Worm (Caenorhabditis elegans) whole organism, early embryonic: ENCODE measurements around the gene Y66D12A.3.

ENCODE experiments used
- B0310.2 ChIP-seq: sonication (generic microtip); optimal IDR thresholded peaks from 2 replicates; lab custom pipeline; 2016; ENCODE audit warnings: mild to moderate bottlenecking, missing genetic modification characterization, missing compliant biosample characterization
- F13C5.2 ChIP-seq: sonication (generic microtip); optimal IDR thresholded peaks from 2 replicates; lab custom pipeline; 2017; ENCODE audit warnings: mild to moderate bottlenecking, missing genetic modification characterization, inconsistent platforms, missing compliant biosample characterization
- aly-1 ChIP-seq: sonication (generic microtip); optimal IDR thresholded peaks from 2 replicates; lab custom pipeline; 2016; ENCODE audit warnings: missing genetic modification characterization, missing compliant biosample characterization
- ama-1 ChIP-seq: fragments of 150-350 bp; optimal IDR thresholded peaks from 2 replicates; lab custom pipeline; 2014
- ceh-13 ChIP-seq: fragments of 200-800 bp; sonication (Bioruptor generic); optimal IDR thresholded peaks from 2 replicates; lab custom pipeline; 2018; ENCODE audit warnings: mild to moderate bottlenecking, missing genetic modification characterization, missing compliant biosample characterization
- ceh-36 ChIP-seq: sonication (generic microtip); optimal IDR thresholded peaks from 2 replicates; lab custom pipeline; 2016; ENCODE audit warnings: missing genetic modification characterization, inconsistent platforms, missing compliant biosample characterization
- ets-7 ChIP-seq: sonication (generic microtip); optimal IDR thresholded peaks from 2 replicates; lab custom pipeline; 2016; ENCODE audit warnings: missing genotype, missing genetic modification characterization, missing compliant biosample characterization
- flt-1 ChIP-seq: fragments of 200-800 bp; sonication (Bioruptor generic); IDR thresholded peaks from 2 replicates; pipeline ENCODE4 v1.3.6; 2022; ENCODE audit warnings: missing genetic modification characterization, missing compliant biosample characterization
- hmbx-1 ChIP-seq: sonication (generic microtip); optimal IDR thresholded peaks from 2 replicates; lab custom pipeline; 2016; ENCODE audit warnings: mild to moderate bottlenecking, missing genetic modification characterization, missing compliant biosample characterization
- hmg-4 ChIP-seq: fragments of 200-800 bp; sonication (Bioruptor generic); optimal IDR thresholded peaks from 2 replicates; lab custom pipeline; 2018; ENCODE audit warnings: mild to moderate bottlenecking, missing genetic modification characterization, missing compliant biosample characterization
- hnd-1 ChIP-seq: sonication (generic microtip); optimal IDR thresholded peaks from 2 replicates; lab custom pipeline; 2016; ENCODE audit warnings: missing genetic modification characterization, missing compliant biosample characterization
- pes-1 ChIP-seq: fragments of 200-800 bp; sonication (Bioruptor generic); IDR thresholded peaks from 2 replicates; pipeline ENCODE4 v1.3.6; 2022; ENCODE audit warnings: missing genetic modification reagents, missing genetic modification characterization, missing compliant biosample characterization
- scrt-1 ChIP-seq: fragments of 200-800 bp; sonication (Bioruptor generic); IDR thresholded peaks from 2 replicates; pipeline ENCODE4 v1.3.6; 2022; ENCODE audit warnings: missing genetic modification characterization, missing compliant biosample characterization
- sea-1 ChIP-seq: fragments of 200-800 bp; sonication (Bioruptor generic); conservative IDR thresholded peaks from 2 replicates; pipeline ENCODE4 v1.3.6; 2022; ENCODE audit warnings: missing genetic modification characterization, missing compliant biosample characterization
- tbx-11 ChIP-seq: fragments of 200-800 bp; sonication (Bioruptor generic); IDR thresholded peaks from 2 replicates; pipeline ENCODE4 v1.3.6; 2022; ENCODE audit warnings: missing genetic modification characterization, missing compliant biosample characterization
- tbx-37 ChIP-seq: fragments of 200-800 bp; sonication (Bioruptor generic); conservative IDR thresholded peaks from 2 replicates; pipeline ENCODE4 v1.3.6; 2022; ENCODE audit warnings: missing genetic modification reagents, missing genetic modification characterization, missing compliant biosample characterization
- tra-4 ChIP-seq: sonication (generic microtip); optimal IDR thresholded peaks from 2 replicates; lab custom pipeline; 2017; ENCODE audit warnings: missing genetic modification characterization, missing compliant biosample characterization

Gene Y66D12A.3

DNA sequence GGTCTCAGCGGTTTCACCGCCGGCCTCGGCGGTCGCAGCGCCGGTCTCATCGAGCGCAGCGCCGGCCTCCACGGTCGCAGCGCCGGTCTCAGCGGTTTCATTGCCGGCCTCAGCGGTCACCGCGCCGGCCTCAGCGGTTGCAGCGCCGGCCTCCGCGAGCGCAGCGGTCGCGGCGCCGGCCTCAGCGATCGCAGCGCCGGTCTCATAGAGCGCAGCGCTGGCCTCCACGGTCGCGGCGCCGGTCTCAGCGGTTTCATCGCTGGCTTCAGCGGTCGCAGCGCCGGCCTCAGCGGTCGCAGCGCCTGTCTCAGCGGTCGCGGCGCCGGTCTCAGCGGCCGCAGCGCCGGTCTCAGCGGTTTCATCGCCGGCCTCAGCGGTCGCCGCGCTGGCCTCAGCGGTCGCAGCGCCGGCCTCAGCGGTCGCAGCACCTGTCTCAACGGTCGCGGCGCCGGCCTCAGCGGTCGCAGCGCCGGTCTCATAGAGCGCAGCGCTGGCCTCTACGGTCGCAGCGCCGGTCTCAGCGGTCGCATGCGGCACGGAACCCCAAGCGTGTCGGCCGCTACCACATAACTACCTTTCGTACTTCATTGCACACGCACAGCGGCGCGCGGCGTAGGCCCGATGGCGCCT lies 22.7 kb downstream of the Y66D12A.3 start:
- TF ChIP-seq ets-7 (no peak), pes-1 (GFP tag; lab: Robert Waterston, UW) (0 out of 2 replicates have a peak, but pooled peaks have one; percentile 44)

DNA sequence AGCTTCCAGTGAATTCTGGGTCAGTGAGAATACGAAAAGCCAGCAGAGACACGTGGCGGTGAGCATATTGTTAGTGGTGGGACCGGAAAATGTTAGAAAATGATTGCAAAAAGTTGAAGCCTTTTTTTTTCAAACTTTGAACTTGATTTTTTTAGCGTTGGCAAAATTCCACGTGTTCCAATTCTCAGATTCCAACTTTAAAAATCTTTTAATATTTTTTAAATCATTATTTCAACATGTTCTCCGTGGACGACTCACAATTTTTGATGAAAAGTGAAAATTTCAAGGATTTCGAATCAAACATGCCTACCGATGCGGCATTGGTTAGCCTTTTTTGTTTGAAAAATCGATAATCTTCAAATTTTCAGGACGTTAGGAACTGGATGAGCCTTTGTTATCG lies 23.4 kb downstream of the Y66D12A.3 start, which contains the start of the genes Y66A7A.9 and Y66A7A.4:
Y66A7A.9 (minus strand) TSS at position 101 of the 400 bp plus-strand sequence.
Y66A7A.4 (plus strand) TSS at position 237 of the 400 bp plus-strand sequence.
- TF ChIP-seq tra-4 (no peak), scrt-1 (no peak), sea-1 (GFP tag; lab: Robert Waterston, UW) (no peak), hmbx-1 (tag; lab: Kevin White, UChicago) (no peak), pes-1 (GFP tag; lab: Robert Waterston, UW) (no peak), B0310.2 (tag; lab: Kevin White, UChicago) (no peak), tbx-11 (no peak), tbx-37 (GFP tag; lab: Robert Waterston, UW) (no peak), ceh-13 (GFP tag; lab: Kevin White, UChicago) (no peak)

DNA sequence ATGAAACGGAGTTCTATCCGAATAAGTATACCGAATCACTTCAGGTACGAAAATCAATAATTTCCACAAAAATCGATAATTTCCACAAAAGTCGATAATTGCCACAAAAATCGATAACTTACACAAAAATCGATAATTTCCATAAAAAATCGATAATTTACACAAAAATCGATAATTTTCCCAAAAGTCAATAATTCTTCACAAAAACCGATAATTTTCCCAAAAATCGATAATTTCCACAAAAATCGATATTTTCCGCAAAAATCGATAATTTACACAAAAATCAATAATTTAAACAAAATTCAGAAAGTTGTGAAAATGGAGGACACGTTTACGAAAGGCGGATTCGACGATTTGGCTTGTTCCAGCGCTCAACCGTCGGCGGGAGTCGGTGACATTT lies 25.9 kb downstream of the Y66D12A.3 start:
- TF ChIP-seq hmg-4 (GFP tag; lab: Kevin White, UChicago) (no peak), scrt-1 (no peak), sea-1 (GFP tag; lab: Robert Waterston, UW) (no peak), ceh-13 (GFP tag; lab: Kevin White, UChicago) (no peak), B0310.2 (tag; lab: Kevin White, UChicago) (no peak), ceh-36 (tag; lab: Kevin White, UChicago) (no peak), aly-1 (tag; lab: Kevin White, UChicago) (no peak), F13C5.2 (tag; lab: Kevin White, UChicago) (no peak), tbx-11 (no peak), flt-1 (GFP tag; lab: Robert Waterston, UW) (no peak), ets-7 (no peak), tra-4 (no peak), hnd-1 (no peak), hmbx-1 (tag; lab: Kevin White, UChicago) (no peak), ama-1 (lab: Kevin White, UChicago) (no peak), pes-1 (GFP tag; lab: Robert Waterston, UW) (no peak), tbx-37 (GFP tag; lab: Robert Waterston, UW) (no peak)

- TF ChIP-seq scrt-1 (no peak), ama-1 (lab: Kevin White, UChicago) (no peak), tbx-11 (no peak), aly-1 (tag; lab: Kevin White, UChicago) (no peak), B0310.2 (tag; lab: Kevin White, UChicago) (no peak), tbx-37 (GFP tag; lab: Robert Waterston, UW) (no peak), hnd-1 (no peak), hmbx-1 (tag; lab: Kevin White, UChicago) (no peak), flt-1 (GFP tag; lab: Robert Waterston, UW) (no peak), F13C5.2 (tag; lab: Kevin White, UChicago) (no peak)
Measured at ce11 chrIII:11615802-11616201, 26.8 kb downstream of the Y66D12A.3 start.

- TF ChIP-seq tbx-11, result no peak
- TF ChIP-seq ama-1 (lab: Kevin White, UChicago), result no peak
- TF ChIP-seq ets-7, result no peak
- TF ChIP-seq hmbx-1 (tag; lab: Kevin White, UChicago), result no peak
- no peak for TF ChIP-seq aly-1 (tag; lab: Kevin White, UChicago)
- TF ChIP-seq flt-1 (GFP tag; lab: Robert Waterston, UW), result no peak
- TF ChIP-seq hmg-4 (GFP tag; lab: Kevin White, UChicago), result no peak
- TF ChIP-seq hnd-1, result no peak
- TF ChIP-seq scrt-1, result no peak
- TF ChIP-seq ceh-13 (GFP tag; lab: Kevin White, UChicago), result no peak
- TF ChIP-seq pes-1 (GFP tag; lab: Robert Waterston, UW), result no peak
- TF ChIP-seq B0310.2 (tag; lab: Kevin White, UChicago), result no peak
- no peak for TF ChIP-seq F13C5.2 (tag; lab: Kevin White, UChicago)
Measured at ce11 chrIII:11616446-11616845, 27.4 kb downstream of the Y66D12A.3 start, which contains the start of gene ceh-91. Gene ceh-91 (plus strand): TSS chrIII:11616746.

ce11 chrIII:11624838-11625292 lies 35.9 kb downstream of the Y66D12A.3 start, which contains the start of gene gly-8:
Gene gly-8 (plus strand): TSS chrIII:11625242.
- TF ChIP-seq hmg-4 (GFP tag; lab: Kevin White, UChicago) (no peak), sea-1 (GFP tag; lab: Robert Waterston, UW) (no peak), flt-1 (GFP tag; lab: Robert Waterston, UW) (no peak), ceh-13 (GFP tag; lab: Kevin White, UChicago) (no peak), F13C5.2 (tag; lab: Kevin White, UChicago) (no peak), ceh-36 (tag; lab: Kevin White, UChicago) (no peak), hnd-1 (no peak)

ce11 chrIII:11627631-11628030 lies 38.6 kb downstream of the Y66D12A.3 start:
- TF ChIP-seq pes-1 (GFP tag; lab: Robert Waterston, UW), result no peak
- no peak for TF ChIP-seq hmbx-1 (tag; lab: Kevin White, UChicago)
- TF ChIP-seq tbx-37 (GFP tag; lab: Robert Waterston, UW), result no peak

DNA sequence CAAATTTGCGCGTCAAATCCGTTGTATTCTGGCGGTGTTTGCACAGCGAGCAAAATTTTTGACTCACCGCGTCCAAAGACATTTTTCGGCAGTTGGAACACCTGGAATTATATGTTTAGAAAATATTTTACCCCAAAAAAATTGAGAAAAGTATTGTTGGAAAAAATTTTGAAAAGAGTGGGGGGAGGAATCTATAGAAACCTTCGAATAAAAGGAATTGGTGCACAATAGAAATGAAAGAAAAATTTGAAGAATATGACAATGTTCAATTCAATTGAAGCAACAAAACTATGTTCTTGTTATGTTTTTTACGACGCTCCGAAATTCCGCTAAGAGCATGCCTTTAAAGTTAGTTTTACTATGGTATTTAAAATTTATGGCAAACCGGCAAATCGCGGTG lies 40.3 kb downstream of the Y66D12A.3 start, which contains the start of gene Y66A7A.7:
Y66A7A.7 (minus strand) TSS at position 101 of the 400 bp plus-strand sequence.
- TF ChIP-seq aly-1 (tag; lab: Kevin White, UChicago) (no peak), tbx-11 (no peak), scrt-1 (no peak), hmg-4 (GFP tag; lab: Kevin White, UChicago) (no peak)
